Worm (Caenorhabditis elegans) whole organism, L4/young adult: ENCODE data around the gene ant-1.3.

ENCODE experiments used
- W03F9.2 ChIP-seq: fragments of 150-350 bp; optimal IDR thresholded peaks from 2 replicates; lab custom pipeline; 2014; ENCODE audit warnings: missing biosample characterization, missing genetic modification characterization
- him-1 ChIP-seq: sonication (generic microtip); optimal IDR thresholded peaks from 2 replicates; lab custom pipeline; 2016; ENCODE audit warnings: missing genotype, missing genetic modification reagents, missing genetic modification characterization, missing compliant biosample characterization

DNA sequence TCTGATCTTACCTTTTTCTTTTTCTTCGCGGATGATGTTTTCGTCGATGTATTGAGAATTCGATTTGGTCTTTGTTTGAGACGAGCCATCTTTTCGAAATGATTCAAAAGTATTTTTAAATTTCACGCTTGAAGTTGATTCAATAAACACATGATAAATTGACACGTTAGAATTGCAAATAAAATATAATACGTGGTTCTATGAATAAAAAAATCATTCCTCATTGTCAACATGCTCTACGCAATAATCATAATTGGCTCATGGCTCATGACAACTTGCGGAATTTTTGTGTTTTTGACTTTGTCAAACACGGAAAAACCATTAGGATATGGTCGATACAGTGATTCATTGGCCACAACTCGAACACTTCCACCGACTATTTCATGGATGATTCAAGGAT, 25.7 kb downstream of the ant-1.3 start, which contains the start of the genes htas-1 and ZK1251.3:
- TF ChIP-seq W03F9.2 = no peak
- no peak for TF ChIP-seq him-1 (tag; lab: Kevin White, UChicago)
